Fruit fly (Drosophila melanogaster) whole organism, pupa: ENCODE measurements around the gene CG7272.

Source experiments
- CG10348 ChIP-seq: fragments of 200-800 bp; sonication (Bioruptor generic); IDR thresholded peaks from 2 replicates; pipeline ENCODE4 v1.3.6; 2022; ENCODE audit warnings: missing biosample characterization, missing genetic modification characterization
- CG12605 ChIP-seq: fragments of 200-800 bp; sonication (Bioruptor generic); IDR thresholded peaks from 2 replicates; pipeline ENCODE4 v1.3.6; 2022; ENCODE audit warnings: missing biosample characterization, missing genetic modification characterization
- CG13204 ChIP-seq: fragments of 200-800 bp; sonication (Bioruptor generic); optimal IDR thresholded peaks from 2 replicates; lab custom pipeline; 2018; ENCODE audit warnings: missing biosample characterization, mild to moderate bottlenecking, missing genetic modification characterization, moderate library complexity
- CG14655 ChIP-seq: fragments of 200-800 bp; sonication (Bioruptor generic); optimal IDR thresholded peaks from 3 replicates; lab custom pipeline; 2017; ENCODE audit warnings: mild to moderate bottlenecking, missing biosample characterization, missing genetic modification reagents, missing genetic modification characterization
- CG15710 ChIP-seq: fragments of 200-800 bp; sonication (Bioruptor generic); optimal IDR thresholded peaks from 2 replicates; lab custom pipeline; 2018; ENCODE audit warnings: missing biosample characterization, mild to moderate bottlenecking, missing genetic modification characterization, moderate library complexity
- CG17806 ChIP-seq: fragments of 200-800 bp; sonication (Bioruptor generic); optimal IDR thresholded peaks from 2 replicates; lab custom pipeline; 2018; ENCODE audit warnings: missing biosample characterization, mild to moderate bottlenecking, missing genetic modification characterization, moderate library complexity
- CG32121 ChIP-seq: fragments of 200-800 bp; sonication (Bioruptor generic); IDR thresholded peaks from 2 replicates; pipeline ENCODE4 v1.3.6; 2022; ENCODE audit warnings: missing biosample characterization, missing genetic modification characterization
- CG34367 ChIP-seq: fragments of 200-800 bp; sonication (Bioruptor generic); optimal IDR thresholded peaks from 2 replicates; lab custom pipeline; 2018; ENCODE audit warnings: missing biosample characterization, mild to moderate bottlenecking, missing genetic modification characterization
- CG4496 ChIP-seq: fragments of 200-800 bp; sonication (Bioruptor generic); IDR thresholded peaks from 3 replicates; pipeline ENCODE4 v1.3.6; 2022; ENCODE audit warnings: missing biosample characterization, missing genetic modification characterization
- CG8159 ChIP-seq: fragments of 200-800 bp; sonication (Bioruptor generic); optimal IDR thresholded peaks from 3 replicates; lab custom pipeline; 2018; ENCODE audit warnings: missing biosample characterization, mild to moderate bottlenecking, missing genetic modification characterization, moderate library complexity
- CG8301 ChIP-seq: fragments of 200-800 bp; sonication (Bioruptor generic); optimal IDR thresholded peaks from 2 replicates; lab custom pipeline; 2018; ENCODE audit warnings: missing biosample characterization, mild to moderate bottlenecking, missing genetic modification characterization
- CG9948 ChIP-seq: fragments of 200-800 bp; sonication (Bioruptor generic); optimal IDR thresholded peaks from 2 replicates; lab custom pipeline; 2018; ENCODE audit warnings: missing biosample characterization, mild to moderate bottlenecking, missing genetic modification characterization, moderate library complexity
- D1 ChIP-seq: fragments of 200-800 bp; sonication (Bioruptor generic); optimal IDR thresholded peaks from 2 replicates; lab custom pipeline; 2018; ENCODE audit warnings: missing biosample characterization, mild to moderate bottlenecking, missing genetic modification characterization, moderate library complexity
- EcR ChIP-seq: fragments of 200-800 bp; sonication (Bioruptor generic); optimal IDR thresholded peaks from 3 replicates; lab custom pipeline; 2019; ENCODE audit warnings: missing biosample characterization, missing genetic modification characterization, mild to moderate bottlenecking, moderate library complexity, missing genetic modification reagents
- Ets98B ChIP-seq: fragments of 200-800 bp; sonication (Bioruptor generic); IDR thresholded peaks from 2 replicates; pipeline ENCODE4 v1.3.6; 2022; ENCODE audit warnings: missing biosample characterization, missing genetic modification characterization
- Pif1A ChIP-seq: fragments of 200-800 bp; sonication (Bioruptor generic); optimal IDR thresholded peaks from 3 replicates; lab custom pipeline; 2016; ENCODE audit warnings: missing biosample characterization, missing genetic modification characterization
- Pif1B ChIP-seq: fragments of 200-800 bp; sonication (Bioruptor generic); optimal IDR thresholded peaks from 3 replicates; lab custom pipeline; 2016; ENCODE audit warnings: missing biosample characterization, missing genetic modification characterization
- Snoo ChIP-seq: fragments of 200-800 bp; sonication (Bioruptor generic); optimal IDR thresholded peaks from 3 replicates; lab custom pipeline; 2017; ENCODE audit warnings: missing biosample characterization, mild to moderate bottlenecking, missing genetic modification characterization, inconsistent platforms
- fd96Ca ChIP-seq: fragments of 200-800 bp; sonication (Bioruptor generic); IDR thresholded peaks from 3 replicates; pipeline ENCODE4 v1.3.6; 2022; ENCODE audit warnings: missing biosample characterization, missing genetic modification characterization
- gl ChIP-seq: fragments of 200-800 bp; sonication (Bioruptor generic); optimal IDR thresholded peaks from 2 replicates; lab custom pipeline; 2018; ENCODE audit warnings: missing biosample characterization, mild to moderate bottlenecking, missing genetic modification characterization
- rn ChIP-seq: fragments of 200-800 bp; sonication (Bioruptor generic); IDR thresholded peaks from 2 replicates; pipeline ENCODE4 v1.3.6; 2022; ENCODE audit warnings: missing biosample characterization, missing genetic modification characterization

CG7272 gene

dm6 chr3L:15513264-15513663 lies 12.5 kb downstream of the CG7272 start:
- TF ChIP-seq Snoo (tag; lab: Kevin White, UChicago) (no peak), Pif1A (GFP tag; lab: Kevin White, UChicago) (no peak), CG34367 (tag; lab: Kevin White, UChicago) (no peak), gl (no peak), rn (GFP tag; lab: Robert Waterston, UW) (no peak), Pif1B (GFP tag; lab: Kevin White, UChicago) (no peak), CG13204 (GFP tag; lab: Kevin White, UChicago) (no peak), CG4496 (GFP tag; lab: Robert Waterston, UW) (no peak), D1 (tag; lab: Kevin White, UChicago) (no peak), Ets98B (GFP tag; lab: Robert Waterston, UW) (no peak), CG9948 (tag; lab: Kevin White, UChicago) (no peak), EcR (GFP tag; lab: Kevin White, UChicago) (no peak), fd96Ca (no peak), CG8301 (no peak), CG17806 (no peak), CG32121 (GFP tag; lab: Robert Waterston, UW) (no peak), CG12605 (GFP tag; lab: Robert Waterston, UW) (no peak), CG15710 (tag; lab: Kevin White, UChicago) (no peak)

- no peak for TF ChIP-seq CG13204 (GFP tag; lab: Kevin White, UChicago)
- no peak for TF ChIP-seq CG8159 (tag; lab: Kevin White, UChicago)
- no peak for TF ChIP-seq CG34367 (tag; lab: Kevin White, UChicago)
- no peak for TF ChIP-seq CG17806
- no peak for TF ChIP-seq CG9948 (tag; lab: Kevin White, UChicago)
- TF ChIP-seq Pif1B (GFP tag; lab: Kevin White, UChicago), result no peak
- no peak for TF ChIP-seq Snoo (tag; lab: Kevin White, UChicago)
- TF ChIP-seq CG12605 (GFP tag; lab: Robert Waterston, UW), result no peak
- TF ChIP-seq Pif1A (GFP tag; lab: Kevin White, UChicago), result no peak
- TF ChIP-seq Ets98B (GFP tag; lab: Robert Waterston, UW), result no peak
- no peak for TF ChIP-seq D1 (tag; lab: Kevin White, UChicago)
- no peak for TF ChIP-seq CG32121 (GFP tag; lab: Robert Waterston, UW)
- no peak for TF ChIP-seq CG4496 (GFP tag; lab: Robert Waterston, UW)
Observed at dm6 chr3L:15513726-15514125, 13.0 kb downstream of the CG7272 start.

dm6 chr3L:15514405-15514804 lies 13.7 kb downstream of the CG7272 start:
- peak; percentile 60 for TF ChIP-seq CG12605 (GFP tag; lab: Robert Waterston, UW)
- TF ChIP-seq CG32121 (GFP tag; lab: Robert Waterston, UW), result peak; percentile 43; the same call in 1 of the 2 replicates
- TF ChIP-seq CG13204 (GFP tag; lab: Kevin White, UChicago), result no peak
- no peak for TF ChIP-seq rn (GFP tag; lab: Robert Waterston, UW)
- TF ChIP-seq EcR (GFP tag; lab: Kevin White, UChicago), result peak; percentile 83
- TF ChIP-seq, all 21 proteins: peak for 3

dm6 chr3L:15514814-15515495 lies 14.2 kb downstream of the CG7272 start:
- 0 out of 2 replicates have a peak, but pooled peaks have one; percentile 8 for TF ChIP-seq CG32121 (GFP tag; lab: Robert Waterston, UW)
- no peak for TF ChIP-seq CG8159 (tag; lab: Kevin White, UChicago)
- TF ChIP-seq, all 21 proteins: peak for 1

- TF ChIP-seq EcR (GFP tag; lab: Kevin White, UChicago) (peak; percentile 53), CG10348 (no peak)
Observed at dm6 chr3L:15516440-15516839, 15.7 kb downstream of the CG7272 start.

- TF ChIP-seq rn (GFP tag; lab: Robert Waterston, UW), result no peak
- TF ChIP-seq Pif1B (GFP tag; lab: Kevin White, UChicago), result no peak
- TF ChIP-seq CG32121 (GFP tag; lab: Robert Waterston, UW), result no peak
- TF ChIP-seq CG13204 (GFP tag; lab: Kevin White, UChicago), result no peak
- no peak for TF ChIP-seq gl
- no peak for TF ChIP-seq fd96Ca
Observed at dm6 chr3L:15516956-15517355, 16.2 kb downstream of the CG7272 start, which contains the start of gene CG13454. Gene CG13454 (minus strand): TSS chr3L:15517056.

- TF ChIP-seq CG8301 (no peak), EcR (GFP tag; lab: Kevin White, UChicago) (no peak), gl (no peak), CG10348 (no peak), rn (GFP tag; lab: Robert Waterston, UW) (no peak), CG8159 (tag; lab: Kevin White, UChicago) (no peak), fd96Ca (no peak), CG14655 (GFP tag; lab: Kevin White, UChicago) (no peak), D1 (tag; lab: Kevin White, UChicago) (no peak), CG12605 (GFP tag; lab: Robert Waterston, UW) (no peak), Pif1A (GFP tag; lab: Kevin White, UChicago) (no peak), CG32121 (GFP tag; lab: Robert Waterston, UW) (no peak), CG13204 (GFP tag; lab: Kevin White, UChicago) (no peak), CG15710 (tag; lab: Kevin White, UChicago) (no peak), CG17806 (no peak), CG4496 (GFP tag; lab: Robert Waterston, UW) (no peak), Ets98B (GFP tag; lab: Robert Waterston, UW) (no peak), CG9948 (tag; lab: Kevin White, UChicago) (no peak), Snoo (tag; lab: Kevin White, UChicago) (no peak)
Observed at dm6 chr3L:15517508-15517907, 16.8 kb downstream of the CG7272 start.
